Worm (Caenorhabditis elegans) whole organism, late embryonic: ENCODE data around the gene F58B4.7.

Source experiments
- F13H6.1 ChIP-seq: sonication (generic microtip); optimal IDR thresholded peaks from 2 replicates; lab custom pipeline; 2016; ENCODE audit warnings: missing genetic modification characterization, missing compliant biosample characterization
- ceh-22 ChIP-seq: sonication (generic microtip); optimal IDR thresholded peaks from 2 replicates; lab custom pipeline; 2017; ENCODE audit warnings: missing biosample characterization, missing genetic modification characterization
- elt-2 ChIP-seq: sonication (generic microtip); optimal IDR thresholded peaks from 2 replicates; lab custom pipeline; 2016; ENCODE audit warnings: missing genetic modification reagents, missing genetic modification characterization, missing compliant biosample characterization
- gmeb-2 ChIP-seq: sonication (generic microtip); optimal IDR thresholded peaks from 2 replicates; lab custom pipeline; 2016; ENCODE audit warnings: missing genetic modification characterization, inconsistent platforms, missing compliant biosample characterization
- nfya-1 ChIP-seq: sonication (generic microtip); optimal IDR thresholded peaks from 2 replicates; lab custom pipeline; 2017; ENCODE audit warnings: missing genetic modification characterization, mild to moderate bottlenecking, missing compliant biosample characterization, antibody characterized with exemption, moderate library complexity
- nhr-11 ChIP-seq: fragments of 150-350 bp; optimal IDR thresholded peaks from 2 replicates; lab custom pipeline; 2014; ENCODE audit warnings: missing biosample characterization, missing genetic modification characterization
- pat-9 ChIP-seq: fragments of 200-800 bp; sonication (Bioruptor generic); optimal IDR thresholded peaks from 2 replicates; lab custom pipeline; 2018; ENCODE audit warnings: mild to moderate bottlenecking, missing genetic modification characterization, moderate library complexity, missing compliant biosample characterization
- pros-1 ChIP-seq: fragments of 150-350 bp; optimal IDR thresholded peaks from 2 replicates; lab custom pipeline; 2014; ENCODE audit warnings: missing biosample characterization, missing genetic modification reagents, missing genetic modification characterization
- unc-86 ChIP-seq: sonication (generic microtip); optimal IDR thresholded peaks from 2 replicates; lab custom pipeline; 2016; ENCODE audit warnings: missing genetic modification characterization, missing compliant biosample characterization

DNA sequence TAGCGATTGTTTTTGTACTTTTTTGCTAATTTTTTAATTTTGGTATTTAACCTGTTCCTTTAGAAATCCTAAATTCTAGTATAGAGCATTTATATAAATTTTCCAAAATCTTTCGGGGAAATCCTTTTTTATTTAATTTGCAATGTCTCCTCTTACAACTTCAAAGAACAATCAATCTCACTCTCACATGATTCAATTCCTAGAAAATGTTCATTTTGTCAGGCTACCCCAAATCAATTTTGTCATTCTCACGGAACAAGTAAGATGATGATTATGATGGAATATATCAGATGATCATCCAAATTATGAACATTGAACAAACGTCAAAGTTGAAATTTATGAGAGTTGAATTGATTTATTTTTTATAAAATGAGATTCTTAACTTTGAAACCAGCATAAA is 14.2 kb upstream of the F58B4.7 start:
- TF ChIP-seq gmeb-2 (tag; lab: Kevin White, UChicago) = no peak
- no peak for TF ChIP-seq pat-9 (tag; lab: Kevin White, UChicago)
- no peak for TF ChIP-seq unc-86
- no peak for TF ChIP-seq nfya-1 (tag; lab: Kevin White, UChicago)
- TF ChIP-seq ceh-22 (tag; lab: Kevin White, UChicago) = no peak
- TF ChIP-seq nhr-11 (tag; lab: Kevin White, UChicago) = no peak
- no peak for TF ChIP-seq elt-2
- TF ChIP-seq pros-1 (tag; lab: Kevin White, UChicago) = no peak
- TF ChIP-seq F13H6.1 (tag; lab: Kevin White, UChicago) = no peak
